Fruit fly (Drosophila melanogaster) whole organism, prepupa: Measurements from ENCODE around the gene ArfGAP3.

ENCODE experiments used
- Blimp-1 ChIP-seq: fragments of 200-800 bp; sonication (Bioruptor generic); optimal IDR thresholded peaks from 3 replicates; lab custom pipeline; 2017; ENCODE audit warnings: missing biosample characterization, missing genetic modification characterization, mild to moderate bottlenecking, moderate library complexity, missing genetic modification reagents
- CG10631 ChIP-seq: fragments of 200-800 bp; sonication (Bioruptor generic); optimal IDR thresholded peaks from 2 replicates; lab custom pipeline; 2016; ENCODE audit warnings: missing biosample characterization, missing genetic modification characterization
- CG11294 ChIP-seq: fragments of 200-800 bp; sonication (Bioruptor generic); IDR thresholded peaks from 2 replicates; pipeline ENCODE4 v1.3.6; 2022; ENCODE audit warnings: missing biosample characterization, missing genetic modification characterization
- CG11762 ChIP-seq: fragments of 200-800 bp; sonication (Bioruptor generic); optimal IDR thresholded peaks from 3 replicates; lab custom pipeline; 2016; ENCODE audit warnings: missing biosample characterization, missing genetic modification characterization; ENCODE audit not compliant: insufficient read depth
- CG11902 ChIP-seq: fragments of 200-800 bp; sonication (Bioruptor generic); optimal IDR thresholded peaks from 3 replicates; lab custom pipeline; 2016; ENCODE audit warnings: missing biosample characterization, missing genetic modification characterization
- CG15336 ChIP-seq: fragments of 200-800 bp; sonication (Bioruptor generic); IDR thresholded peaks from 2 replicates; pipeline ENCODE4 v1.3.6; 2022; ENCODE audit warnings: missing biosample characterization, missing genetic modification characterization
- CG3032 ChIP-seq: fragments of 200-800 bp; optimal IDR thresholded peaks from 2 replicates; lab custom pipeline; 2019; ENCODE audit warnings: missing biosample characterization, mild to moderate bottlenecking, missing genetic modification characterization, moderate library complexity
- CG31627 ChIP-seq: fragments of 200-800 bp; sonication (Bioruptor generic); optimal IDR thresholded peaks from 3 replicates; lab custom pipeline; 2016; ENCODE audit warnings: missing biosample characterization, missing genetic modification characterization
- CG32006 ChIP-seq: fragments of 200-800 bp; sonication (Bioruptor generic); optimal IDR thresholded peaks from 3 replicates; lab custom pipeline; 2017; ENCODE audit warnings: missing biosample characterization, mild to moderate bottlenecking, missing genetic modification characterization
- CG34406 ChIP-seq: fragments of 200-800 bp; sonication (Bioruptor generic); optimal IDR thresholded peaks from 3 replicates; lab custom pipeline; 2016; ENCODE audit warnings: missing biosample characterization, missing genetic modification characterization
- CG3919 ChIP-seq: fragments of 200-800 bp; sonication (Bioruptor generic); optimal IDR thresholded peaks from 3 replicates; lab custom pipeline; 2016; ENCODE audit warnings: missing biosample characterization, missing genetic modification characterization
- CG4318 ChIP-seq: fragments of 200-800 bp; sonication (Bioruptor generic); optimal IDR thresholded peaks from 3 replicates; lab custom pipeline; 2017; ENCODE audit warnings: missing biosample characterization, mild to moderate bottlenecking, missing genetic modification characterization
- CG6163 ChIP-seq: fragments of 200-800 bp; sonication (Bioruptor generic); IDR thresholded peaks from 3 replicates; pipeline ENCODE4 v1.3.6; 2022; ENCODE audit warnings: missing biosample characterization, missing genetic modification characterization
- CG6276 ChIP-seq: fragments of 200-800 bp; sonication (Bioruptor generic); optimal IDR thresholded peaks from 2 replicates; lab custom pipeline; 2017; ENCODE audit warnings: missing biosample characterization, mild to moderate bottlenecking, missing genetic modification characterization
- CG6792 ChIP-seq: fragments of 200-800 bp; sonication (Bioruptor generic); optimal IDR thresholded peaks from 3 replicates; lab custom pipeline; 2016; ENCODE audit warnings: missing biosample characterization, missing genetic modification characterization
- CG6808 ChIP-seq: fragments of 200-800 bp; sonication (Bioruptor generic); optimal IDR thresholded peaks from 3 replicates; lab custom pipeline; 2017; ENCODE audit warnings: missing biosample characterization, missing genetic modification characterization, mild to moderate bottlenecking, moderate library complexity, missing genetic modification reagents
- CG7368 ChIP-seq: fragments of 200-800 bp; sonication (Bioruptor generic); optimal IDR thresholded peaks from 3 replicates; lab custom pipeline; 2016; ENCODE audit warnings: missing biosample characterization, missing genetic modification characterization
- CG8319 ChIP-seq: fragments of 200-800 bp; sonication (Bioruptor generic); optimal IDR thresholded peaks from 3 replicates; lab custom pipeline; 2016; ENCODE audit warnings: missing biosample characterization, missing genetic modification characterization
- CG8632 ChIP-seq: fragments of 200-800 bp; sonication (Bioruptor generic); optimal IDR thresholded peaks from 3 replicates; lab custom pipeline; 2016; ENCODE audit warnings: missing biosample characterization, missing genetic modification characterization
- CG9139 ChIP-seq: fragments of 200-800 bp; sonication (Bioruptor generic); optimal IDR thresholded peaks from 3 replicates; lab custom pipeline; 2017; ENCODE audit warnings: missing biosample characterization, mild to moderate bottlenecking, missing genetic modification characterization
- Eip75B ChIP-seq: fragments of 200-800 bp; sonication (Bioruptor generic); optimal IDR thresholded peaks from 3 replicates; lab custom pipeline; 2016; ENCODE audit warnings: missing biosample characterization, missing genetic modification characterization
- Eip78C ChIP-seq: fragments of 200-800 bp; sonication (Bioruptor generic); peaks from one replicate; lab custom pipeline; 2016; ENCODE audit warnings: missing biosample characterization, missing genetic modification characterization
- Eip93F ChIP-seq: fragments of 200-800 bp; sonication (Bioruptor generic); optimal IDR thresholded peaks from 2 replicates; lab custom pipeline; 2016; ENCODE audit warnings: missing biosample characterization, mild to moderate bottlenecking, missing genetic modification characterization
- Ets21C ChIP-seq: fragments of 200-800 bp; sonication (Bioruptor generic); optimal IDR thresholded peaks from 3 replicates; lab custom pipeline; 2016; ENCODE audit warnings: missing biosample characterization, missing genetic modification characterization
- Ets96B ChIP-seq: fragments of 200-800 bp; optimal IDR thresholded peaks from 2 replicates; lab custom pipeline; 2019; ENCODE audit warnings: missing biosample characterization, mild to moderate bottlenecking, missing genetic modification characterization, moderate library complexity
- Gug ChIP-seq: fragments of 200-800 bp; sonication (Bioruptor generic); IDR thresholded peaks from 2 replicates; pipeline ENCODE4 v1.3.6; 2022; ENCODE audit warnings: missing biosample characterization, missing genetic modification characterization
- Hr39 ChIP-seq: fragments of 200-800 bp; sonication (Bioruptor generic); optimal IDR thresholded peaks from 2 replicates; lab custom pipeline; 2016; ENCODE audit warnings: missing biosample characterization, missing genetic modification characterization
- Hr4 ChIP-seq: fragments of 200-800 bp; sonication (Bioruptor generic); optimal IDR thresholded peaks from 3 replicates; lab custom pipeline; 2016; ENCODE audit warnings: missing biosample characterization, missing genetic modification characterization
- Lpt ChIP-seq: fragments of 200-800 bp; sonication (Bioruptor generic); optimal IDR thresholded peaks from 3 replicates; lab custom pipeline; 2016; ENCODE audit warnings: missing biosample characterization, missing genetic modification characterization
- Met ChIP-seq: fragments of 200-800 bp; sonication (Bioruptor generic); optimal IDR thresholded peaks from 3 replicates; lab custom pipeline; 2016; ENCODE audit warnings: missing biosample characterization, missing genetic modification characterization
- Sox102F ChIP-seq: fragments of 200-800 bp; sonication (Bioruptor generic); optimal IDR thresholded peaks from 2 replicates; lab custom pipeline; 2016; ENCODE audit warnings: missing biosample characterization, mild to moderate bottlenecking, missing genetic modification characterization
- Sox14 ChIP-seq: fragments of 200-800 bp; sonication (Bioruptor generic); optimal IDR thresholded peaks from 3 replicates; lab custom pipeline; 2016; ENCODE audit warnings: missing biosample characterization, missing genetic modification characterization
- Sox15 ChIP-seq: fragments of 200-800 bp; sonication (Bioruptor generic); optimal IDR thresholded peaks from 3 replicates; lab custom pipeline; 2016; ENCODE audit warnings: missing biosample characterization, missing genetic modification characterization
- achi ChIP-seq: fragments of 200-800 bp; sonication (Bioruptor generic); optimal IDR thresholded peaks from 3 replicates; lab custom pipeline; 2016; ENCODE audit warnings: missing biosample characterization, missing genetic modification characterization
- acj6 ChIP-seq: fragments of 200-800 bp; sonication (Bioruptor generic); optimal IDR thresholded peaks from 3 replicates; lab custom pipeline; 2016; ENCODE audit warnings: missing biosample characterization, missing genetic modification characterization
- cyc ChIP-seq: fragments of 200-800 bp; sonication (Bioruptor generic); optimal IDR thresholded peaks from 3 replicates; lab custom pipeline; 2016; ENCODE audit warnings: missing biosample characterization, missing genetic modification characterization
- dac ChIP-seq: fragments of 200-800 bp; sonication (Bioruptor generic); optimal IDR thresholded peaks from 2 replicates; lab custom pipeline; 2017; ENCODE audit warnings: missing biosample characterization, mild to moderate bottlenecking, missing genetic modification characterization
- dsx ChIP-seq: fragments of 200-800 bp; optimal IDR thresholded peaks from 3 replicates; lab custom pipeline; 2019; ENCODE audit warnings: missing biosample characterization, mild to moderate bottlenecking, missing genetic modification characterization, moderate library complexity; ENCODE audit not compliant: poor library complexity, severe bottlenecking
- esn ChIP-seq: fragments of 200-800 bp; sonication (Bioruptor generic); optimal IDR thresholded peaks from 2 replicates; lab custom pipeline; 2016; ENCODE audit warnings: missing biosample characterization, mild to moderate bottlenecking, missing genetic modification characterization, moderate library complexity
- fd59A ChIP-seq: fragments of 200-800 bp; sonication (Bioruptor generic); optimal IDR thresholded peaks from 2 replicates; lab custom pipeline; 2017; ENCODE audit warnings: missing biosample characterization, mild to moderate bottlenecking, missing genetic modification characterization, missing genetic modification reagents
- fd85E ChIP-seq: fragments of 200-800 bp; sonication (Bioruptor generic); optimal IDR thresholded peaks from 3 replicates; lab custom pipeline; 2016; ENCODE audit warnings: missing biosample characterization, missing genetic modification characterization
- fkh ChIP-seq: fragments of 200-800 bp; sonication (Bioruptor generic); optimal IDR thresholded peaks from 3 replicates; lab custom pipeline; 2017; ENCODE audit warnings: missing biosample characterization, mild to moderate bottlenecking, missing genetic modification characterization, moderate library complexity
- lz ChIP-seq: fragments of 200-800 bp; sonication (Bioruptor generic); optimal IDR thresholded peaks from 3 replicates; lab custom pipeline; 2016; ENCODE audit warnings: missing biosample characterization, missing genetic modification characterization
- net ChIP-seq: fragments of 200-800 bp; sonication (Bioruptor generic); optimal IDR thresholded peaks from 3 replicates; lab custom pipeline; 2016; ENCODE audit warnings: missing biosample characterization, missing genetic modification characterization
- pdm3 ChIP-seq: fragments of 200-800 bp; sonication (Bioruptor generic); optimal IDR thresholded peaks from 3 replicates; lab custom pipeline; 2016; ENCODE audit warnings: missing biosample characterization, missing genetic modification characterization
- salr ChIP-seq, 2 experiments: fragments of 200-800 bp; sonication (Bioruptor generic); optimal IDR thresholded peaks; 3 replicates each; lab custom pipeline; 2016 to 2018; ENCODE audit warnings: missing biosample characterization in 2 of 2, missing genetic modification characterization in 2 of 2, mild to moderate bottlenecking in 1 of 2
- spab ChIP-seq: fragments of 200-800 bp; sonication (Bioruptor generic); optimal IDR thresholded peaks from 2 replicates; lab custom pipeline; 2017; ENCODE audit warnings: missing biosample characterization, mild to moderate bottlenecking, missing genetic modification characterization, missing genetic modification reagents
- ss ChIP-seq, 2 experiments: fragments of 200-800 bp; sonication (Bioruptor generic); optimal IDR thresholded peaks; 2 replicates in 1 of 2; 3 replicates in 1 of 2; lab custom pipeline; 2017 to 2018; ENCODE audit warnings: mild to moderate bottlenecking in 2 of 2, missing biosample characterization in 2 of 2, missing genetic modification characterization in 2 of 2, moderate library complexity in 1 of 2
- svp ChIP-seq: fragments of 200-800 bp; sonication (Bioruptor generic); peaks from one replicate; lab custom pipeline; 2016; ENCODE audit warnings: missing biosample characterization, missing genetic modification characterization
- topi ChIP-seq: fragments of 200-800 bp; sonication (Bioruptor generic); optimal IDR thresholded peaks from 3 replicates; lab custom pipeline; 2016; ENCODE audit warnings: missing biosample characterization, missing genetic modification characterization
- vri ChIP-seq: fragments of 200-800 bp; sonication (Bioruptor generic); optimal IDR thresholded peaks from 3 replicates; lab custom pipeline; 2016; ENCODE audit warnings: missing biosample characterization, mild to moderate bottlenecking, missing genetic modification characterization

The ArfGAP3 gene

dm6 chr3L:22717137-22717767 lies at the start of gene ArfGAP3, which contains the start of gene CG32452:
Gene ArfGAP3, minus strand, starts transcription at chr3L:22717577.
Gene CG32452, plus strand, starts transcription at chr3L:22717728.
- TF ChIP-seq CG34406, result peak; percentile 48
- TF ChIP-seq Sox102F, result no peak
- peak; percentile 38 for TF ChIP-seq Lpt (GFP tag; lab: Kevin White, UChicago)
- peak; percentile 67 for TF ChIP-seq topi (GFP tag; lab: Kevin White, UChicago)
- peak; percentile 76 for TF ChIP-seq Eip78C
- TF ChIP-seq acj6 (GFP tag; lab: Kevin White, UChicago), result peak; percentile 73
- TF ChIP-seq net (GFP tag; lab: Kevin White, UChicago), result peak; percentile 6
- TF ChIP-seq Ets96B (tag; lab: Kevin White, UChicago), result peak; percentile 52
- TF ChIP-seq CG11294 (GFP tag; lab: Robert Waterston, UW), result no peak; the same call in 1 of the 2 replicates
- TF ChIP-seq fd85E (GFP tag; lab: Kevin White, UChicago), result no peak
- peak; percentile 19 for TF ChIP-seq Eip93F (GFP tag; lab: Kevin White, UChicago)
- peak; percentile 72 for TF ChIP-seq CG3919 (GFP tag; lab: Kevin White, UChicago)
- TF ChIP-seq CG3032 (tag; lab: Kevin White, UChicago), result peak; percentile 62
- TF ChIP-seq CG10631 (GFP tag; lab: Kevin White, UChicago), result peak; percentile 75
- TF ChIP-seq Gug (GFP tag; lab: Robert Waterston, UW), result peak; percentile 63
- peak; percentile 51 for TF ChIP-seq CG4318 (GFP tag; lab: Kevin White, UChicago)
- no peak for TF ChIP-seq CG9139 (GFP tag; lab: Kevin White, UChicago)
- TF ChIP-seq CG6163, result peak; percentile 78
- peak; percentile 79 for TF ChIP-seq esn (GFP tag; lab: Kevin White, UChicago)
- TF ChIP-seq CG7368 (GFP tag; lab: Kevin White, UChicago), result peak; percentile 43
- peak; percentile 48 for TF ChIP-seq CG8632 (GFP tag; lab: Kevin White, UChicago)
- TF ChIP-seq ss (GFP tag; optimal IDR thresholded peaks at IDR 0.05; lab: Kevin White, UChicago), result no peak
- TF ChIP-seq CG15336, result no peak
- TF ChIP-seq Hr4 (GFP tag; lab: Kevin White, UChicago), result peak; percentile 76
- peak; percentile 71 for TF ChIP-seq CG31627 (GFP tag; lab: Kevin White, UChicago)
- TF ChIP-seq dsx (GFP tag; lab: Kevin White, UChicago), result peak; percentile 45
- no peak for TF ChIP-seq Blimp-1 (GFP tag; lab: Kevin White, UChicago)
- TF ChIP-seq CG8319 (GFP tag; lab: Kevin White, UChicago), result peak; percentile 45
- no peak for TF ChIP-seq CG6276 (GFP tag; lab: Kevin White, UChicago)
- TF ChIP-seq lz, result peak; percentile 81
- peak; percentile 71 for TF ChIP-seq CG32006 (GFP tag; lab: Kevin White, UChicago)
- TF ChIP-seq spab (GFP tag; lab: Kevin White, UChicago), result no peak
- peak; percentile 71 for TF ChIP-seq achi (GFP tag; lab: Kevin White, UChicago)
- TF ChIP-seq fd59A (GFP tag; lab: Kevin White, UChicago), result peak; percentile 6
- TF ChIP-seq CG11762 (GFP tag; lab: Kevin White, UChicago), result peak; percentile 24
- TF ChIP-seq Met (GFP tag; lab: Kevin White, UChicago), result no peak
- peak; percentile 80 for TF ChIP-seq pdm3 (GFP tag; lab: Kevin White, UChicago)
- TF ChIP-seq salr (GFP tag; optimal IDR thresholded peaks at IDR 0.05; lab: Kevin White, UChicago), result peak in 1 of 2 experiments; percentile 70
- peak; percentile 54 for TF ChIP-seq Ets21C (GFP tag; lab: Kevin White, UChicago)
- no peak for TF ChIP-seq dac
- peak; percentile 54 for TF ChIP-seq Sox14
- TF ChIP-seq CG6808, result no peak
- TF ChIP-seq Eip75B, result peak; percentile 79
- TF ChIP-seq CG6792, result peak; percentile 34
- TF ChIP-seq CG11902 (GFP tag; lab: Kevin White, UChicago), result peak; percentile 55
- TF ChIP-seq Sox15 (GFP tag; lab: Kevin White, UChicago), result peak; percentile 55
- TF ChIP-seq vri (GFP tag; lab: Kevin White, UChicago), result no peak
- no peak for TF ChIP-seq svp (GFP tag; lab: Kevin White, UChicago)
- TF ChIP-seq cyc (GFP tag; lab: Kevin White, UChicago), result peak; percentile 68
- TF ChIP-seq fkh, result no peak
- TF ChIP-seq Hr39, result peak; percentile 71
